Worm (Caenorhabditis elegans): ENCODE measurements around the gene pals-37.
A peak's percentile ranks its signal among the peaks of the same experiment; 100 is the strongest.

Gene pals-37

ce11 chrV:12413651-12414114 is 27.6 kb downstream of the pals-37 start, which contains the start of gene cdr-6 (continued):
- no peak for TF ChIP-seq Y105C5A.15 (GFP tag; IDR thresholded peaks at IDR 0.05)
- no peak for TF ChIP-seq daf-16 (GFP tag; optimal IDR thresholded peaks at IDR 0.05)
- TF ChIP-seq daf-16 (tag; optimal IDR thresholded peaks at IDR 0.05), result peak; percentile 79
- TF ChIP-seq madf-9 (GFP tag; conservative IDR thresholded peaks at IDR 0.05), result no peak
- TF ChIP-seq mxl-3 (GFP tag; optimal IDR thresholded peaks at IDR 0.05), result no peak
- TF ChIP-seq mdt-29 (GFP tag; IDR thresholded peaks at IDR 0.05), result no peak
- no peak for TF ChIP-seq nhr-77 (tag; optimal IDR thresholded peaks at IDR 0.05)
- TF ChIP-seq dmd-6 (GFP tag; IDR thresholded peaks at IDR 0.05), result peak; percentile 51
- no peak for TF ChIP-seq T26A8.4 (GFP tag; IDR thresholded peaks at IDR 0.05)
- peak; percentile 45 for TF ChIP-seq dve-1 (tag; optimal IDR thresholded peaks at IDR 0.05; ENCODE audit: insufficient read depth)
- TF ChIP-seq F44E2.7 (GFP tag; IDR thresholded peaks at IDR 0.05), result no peak
- no peak for TF ChIP-seq cey-2 (tag; optimal IDR thresholded peaks at IDR 0.05; ENCODE audit: borderline replicate concordance, insufficient read depth)
- TF ChIP-seq madf-5 (GFP tag; IDR thresholded peaks at IDR 0.05), result no peak
- peak; percentile 77 for TF ChIP-seq nhr-28 (tag; optimal IDR thresholded peaks at IDR 0.05)
- TF ChIP-seq unc-39 (tag; optimal IDR thresholded peaks at IDR 0.05), result no peak
- no peak for TF ChIP-seq fos-1 (tag; optimal IDR thresholded peaks at IDR 0.05)
- no peak for TF ChIP-seq ztf-11 (tag; optimal IDR thresholded peaks at IDR 0.05)
- no peak for TF ChIP-seq Y48G9A.11 (GFP tag; IDR thresholded peaks at IDR 0.05)
- no peak for TF ChIP-seq F37D6.2 (tag; optimal IDR thresholded peaks at IDR 0.05)
- no peak for TF ChIP-seq egl-27 (tag; optimal IDR thresholded peaks at IDR 0.05)
- TF ChIP-seq lin-29 (GFP tag; IDR thresholded peaks at IDR 0.05), result no peak
- TF ChIP-seq rbr-2 (tag; optimal IDR thresholded peaks at IDR 0.05), result no peak
- no peak for TF ChIP-seq nhr-41 (GFP tag; IDR thresholded peaks at IDR 0.05)
- peak; percentile 34 for TF ChIP-seq nhr-102 (tag; optimal IDR thresholded peaks at IDR 0.05)
- no peak for TF ChIP-seq ztf-7 (tag; optimal IDR thresholded peaks at IDR 0.05)
- TF ChIP-seq snpc-4 (tag; optimal IDR thresholded peaks at IDR 0.05), result no peak
- no peak for TF ChIP-seq F49E8.2 (tag; optimal IDR thresholded peaks at IDR 0.05; ENCODE audit: borderline replicate concordance)
- no peak for TF ChIP-seq saeg-2 (GFP tag; IDR thresholded peaks at IDR 0.05)
- no peak for TF ChIP-seq jun-1 (tag; optimal IDR thresholded peaks at IDR 0.05)
- no peak for TF ChIP-seq nhr-25 (tag; optimal IDR thresholded peaks at IDR 0.05; ENCODE audit: borderline replicate concordance, insufficient read depth)
- no peak for TF ChIP-seq hif-1 (tag; optimal IDR thresholded peaks at IDR 0.05)
- no peak for TF ChIP-seq daf-8 (GFP tag; IDR thresholded peaks at IDR 0.05)
- no peak for TF ChIP-seq fkh-10 (GFP tag; optimal IDR thresholded peaks at IDR 0.05)
- TF ChIP-seq Y75B8A.6 (GFP tag; IDR thresholded peaks at IDR 0.05), result no peak
- no peak for TF ChIP-seq tag-97 (GFP tag; IDR thresholded peaks at IDR 0.05)
- TF ChIP-seq ceh-62 (tag; optimal IDR thresholded peaks at IDR 0.05), result no peak
- peak in 1 of 2 experiments; percentile 83 for TF ChIP-seq unc-62 (GFP tag; optimal IDR thresholded peaks at IDR 0.05 in 1 of 2)
- no peak for TF ChIP-seq unc-62 (tag; optimal IDR thresholded peaks at IDR 0.05)
- TF ChIP-seq spr-1 (tag; optimal IDR thresholded peaks at IDR 0.05), result no peak
- TF ChIP-seq lin-1 (GFP tag; IDR thresholded peaks at IDR 0.05), result no peak
- TF ChIP-seq zfp-2 (tag; optimal IDR thresholded peaks at IDR 0.05), result no peak
- no peak for TF ChIP-seq sdz-12 (GFP tag; optimal IDR thresholded peaks at IDR 0.05)
- no peak for TF ChIP-seq lim-7 (GFP tag; IDR thresholded peaks at IDR 0.05)
- TF ChIP-seq lin-39 (tag; optimal IDR thresholded peaks at IDR 0.05), result no peak
- TF ChIP-seq dmd-8 (GFP tag; IDR thresholded peaks at IDR 0.05), result no peak
- no peak for TF ChIP-seq ceh-32 (tag; optimal IDR thresholded peaks at IDR 0.05; ENCODE audit: poor library complexity)
- no peak for TF ChIP-seq ZK546.5 (tag; optimal IDR thresholded peaks at IDR 0.05)
- no peak for TF ChIP-seq Y5F2A.4 (GFP tag; optimal IDR thresholded peaks at IDR 0.05)
- TF ChIP-seq ces-1 (GFP tag; optimal IDR thresholded peaks at IDR 0.05), result no peak
- no peak for TF ChIP-seq D1046.2 (GFP tag; IDR thresholded peaks at IDR 0.05)
- TF ChIP-seq pha-4 (GFP tag; IDR thresholded peaks at IDR 0.05), result no peak
- TF ChIP-seq pha-4 (tag; optimal IDR thresholded peaks at IDR 0.05), result no peak
